ENCODE assay signal across 3 worm cellular contexts in genomic region chrIV:10503750-10504232, ce11.
TF ChIP-seq lines count a peak whose summit lies in the region.

No protein-coding gene starts in this region.

TF ChIP-seq in whole organism, L1 larva, 84 proteins besides CTCF, POLR2A, EP300 and RAD21 (continued from another document and continues in another):
- TF ChIP-seq lin-13 (GFP tag; optimal IDR thresholded peaks at IDR 0.05; lab: Kevin White, UChicago), result peak; percentile 33
- no peak for TF ChIP-seq snpc-4 (tag; optimal IDR thresholded peaks at IDR 0.05; lab: Kevin White, UChicago)
- TF ChIP-seq F16B12.6 (tag; optimal IDR thresholded peaks at IDR 0.05; lab: Kevin White, UChicago), result peak; percentile 23
- TF ChIP-seq nhr-47 (tag; optimal IDR thresholded peaks at IDR 0.05; lab: Kevin White, UChicago), result peak; percentile 73
- TF ChIP-seq efl-3 (GFP tag; optimal IDR thresholded peaks at IDR 0.05; lab: Kevin White, UChicago), result no peak
- peak; percentile 95 for TF ChIP-seq fkh-10 (GFP tag; optimal IDR thresholded peaks at IDR 0.05; lab: Kevin White, UChicago)
- no peak for TF ChIP-seq C34B4.2 (tag; optimal IDR thresholded peaks at IDR 0.05; lab: Kevin White, UChicago)
- TF ChIP-seq rnt-1 (tag; optimal IDR thresholded peaks at IDR 0.05; lab: Kevin White, UChicago), result peak; percentile 35
- peak; percentile 70 for TF ChIP-seq mep-1 (tag; optimal IDR thresholded peaks at IDR 0.05; lab: Kevin White, UChicago)
- TF ChIP-seq unc-30 (tag; optimal IDR thresholded peaks at IDR 0.05; lab: Kevin White, UChicago), result no peak
- peak in 1 of 2 experiments; percentile 34 for TF ChIP-seq ztf-11 (tag; optimal IDR thresholded peaks at IDR 0.05; lab: Kevin White, UChicago)
- no peak for TF ChIP-seq sox-4 (tag; optimal IDR thresholded peaks at IDR 0.05; lab: Kevin White, UChicago)
- TF ChIP-seq nhr-19 (GFP tag; conservative IDR thresholded peaks at IDR 0.05; lab: Robert Waterston, UW), result peak; percentile 47; the same call in 1 of the 2 replicates
- peak; percentile 41 to 44 for TF ChIP-seq efl-1 (optimal IDR thresholded peaks at IDR 0.05; lab: Kevin White, UChicago)
- peak; percentile 12 to 23 for TF ChIP-seq efl-1 (GFP tag; optimal IDR thresholded peaks at IDR 0.05 in 1 of 2; lab: Kevin White, UChicago)
- TF ChIP-seq lin-39 (tag; optimal IDR thresholded peaks at IDR 0.05; lab: Kevin White, UChicago), result no peak
- no peak for TF ChIP-seq nhr-237 (tag; optimal IDR thresholded peaks at IDR 0.05; lab: Kevin White, UChicago)
- TF ChIP-seq ces-1 (GFP tag; optimal IDR thresholded peaks at IDR 0.05; lab: Kevin White, UChicago), result no peak
- no peak for TF ChIP-seq Y116A8C.19 (tag; optimal IDR thresholded peaks at IDR 0.05; lab: Kevin White, UChicago; ENCODE audit: borderline replicate concordance)
- TF ChIP-seq tbx-2 (tag; optimal IDR thresholded peaks at IDR 0.05; lab: Kevin White, UChicago), result peak; percentile 71
- TF ChIP-seq fkh-4 (tag; optimal IDR thresholded peaks at IDR 0.05; lab: Kevin White, UChicago; ENCODE audit: borderline replicate concordance), result no peak
- TF ChIP-seq ceh-88 (GFP tag; IDR thresholded peaks at IDR 0.05; lab: Robert Waterston, UW), result 0 out of 2 replicates have a peak, but pooled peaks have one; percentile 21
- TF ChIP-seq mab-9 (GFP tag; IDR thresholded peaks at IDR 0.05; lab: Robert Waterston, UW), result no peak
- peak; percentile 62 for TF ChIP-seq jun-1 (tag; optimal IDR thresholded peaks at IDR 0.05; lab: Kevin White, UChicago)
- TF ChIP-seq nhr-71 (tag; optimal IDR thresholded peaks at IDR 0.05; lab: Kevin White, UChicago), result peak; percentile 88
- no peak for TF ChIP-seq pag-3 (tag; optimal IDR thresholded peaks at IDR 0.05; lab: Kevin White, UChicago; ENCODE audit: borderline replicate concordance, insufficient read depth)
- no peak for TF ChIP-seq nhr-28 (tag; optimal IDR thresholded peaks at IDR 0.05; lab: Kevin White, UChicago)
- TF ChIP-seq hlh-4 (tag; optimal IDR thresholded peaks at IDR 0.05; lab: Kevin White, UChicago), result no peak
- no peak for TF ChIP-seq nhr-85 (tag; lab: Kevin White, UChicago)
- peak; percentile 43 for TF ChIP-seq isw-1 (GFP tag; IDR thresholded peaks at IDR 0.05; lab: Robert Waterston, UW)
- TF ChIP-seq ztf-4 (tag; optimal IDR thresholded peaks at IDR 0.05; lab: Kevin White, UChicago), result peak; percentile 39
- TF ChIP-seq aha-1 (tag; optimal IDR thresholded peaks at IDR 0.05; lab: Kevin White, UChicago), result no peak
- TF ChIP-seq zag-1 (tag; optimal IDR thresholded peaks at IDR 0.05; lab: Kevin White, UChicago), result peak; percentile 55
- peak; percentile 59 for TF ChIP-seq nhr-20 (tag; optimal IDR thresholded peaks at IDR 0.05; lab: Kevin White, UChicago)
- peak; percentile 9 to 56 for TF ChIP-seq mdl-1 (tag; optimal IDR thresholded peaks at IDR 0.05; lab: Kevin White, UChicago)
- TF ChIP-seq elt-3 (tag; optimal IDR thresholded peaks at IDR 0.05; lab: Kevin White, UChicago), result no peak
- no peak for TF ChIP-seq unc-62 (GFP tag; optimal IDR thresholded peaks at IDR 0.05; lab: Kevin White, UChicago)
- no peak for TF ChIP-seq nhr-90 (tag; optimal IDR thresholded peaks at IDR 0.05; lab: Kevin White, UChicago; ENCODE audit: poor library complexity)
- TF ChIP-seq egl-13 (tag; optimal IDR thresholded peaks at IDR 0.05; lab: Kevin White, UChicago), result peak; percentile 71
- peak; percentile 26 for TF ChIP-seq nhr-77 (tag; optimal IDR thresholded peaks at IDR 0.05; lab: Kevin White, UChicago)
- no peak for TF ChIP-seq pqm-1 (tag; optimal IDR thresholded peaks at IDR 0.05; lab: Kevin White, UChicago)
- no peak for TF ChIP-seq egl-27 (tag; optimal IDR thresholded peaks at IDR 0.05; lab: Kevin White, UChicago)
- TF ChIP-seq ama-1 (optimal IDR thresholded peaks at IDR 0.05; lab: Kevin White, UChicago), result peak; percentile 25
- TF ChIP-seq sup-37 (GFP tag; optimal IDR thresholded peaks at IDR 0.05; lab: Kevin White, UChicago), result no peak

TF ChIP-seq in whole organism, L3 larva, 47 proteins besides CTCF, POLR2A, EP300 and RAD21 (continued from another document):
- TF ChIP-seq snpc-4 (tag; optimal IDR thresholded peaks at IDR 0.05; lab: Kevin White, UChicago), result peak; percentile 31
- peak; percentile 90 for TF ChIP-seq fkh-10 (GFP tag; optimal IDR thresholded peaks at IDR 0.05; lab: Kevin White, UChicago)
- peak; percentile 41 for TF ChIP-seq elt-2 (tag; optimal IDR thresholded peaks at IDR 0.05; lab: Kevin White, UChicago)
- TF ChIP-seq eor-1 (tag; optimal IDR thresholded peaks at IDR 0.05; lab: Kevin White, UChicago), result no peak
- no peak for TF ChIP-seq aly-2 (tag; optimal IDR thresholded peaks at IDR 0.05; lab: Kevin White, UChicago)

TF ChIP-seq in whole organism, young adult, 124 proteins besides CTCF, POLR2A, EP300 and RAD21 (continued from another document):
- 0 out of 2 replicates have a peak, but pooled peaks have one; percentile 2 for TF ChIP-seq egl-18 (GFP tag; IDR thresholded peaks at IDR 0.05; lab: Robert Waterston, UW)
- TF ChIP-seq nhr-90 (tag; optimal IDR thresholded peaks at IDR 0.05; lab: Kevin White, UChicago), result no peak
- no peak for TF ChIP-seq F23B12.7 (tag; optimal IDR thresholded peaks at IDR 0.05; lab: Kevin White, UChicago; ENCODE audit: insufficient read depth)
- no peak for TF ChIP-seq xnd-1 (tag; optimal IDR thresholded peaks at IDR 0.05; lab: Kevin White, UChicago)
- TF ChIP-seq Y79H2A.3 (GFP tag; conservative IDR thresholded peaks at IDR 0.05; lab: Robert Waterston, UW), result no peak
- peak in 1 of 2 experiments; percentile 15 for TF ChIP-seq let-607 (tag; optimal IDR thresholded peaks at IDR 0.05; lab: Kevin White, UChicago)
- TF ChIP-seq let-526 (GFP tag; IDR thresholded peaks at IDR 0.05; lab: Robert Waterston, UW), result no peak
- no peak for TF ChIP-seq madf-8 (GFP tag; conservative IDR thresholded peaks at IDR 0.05; lab: Robert Waterston, UW)
- no peak for TF ChIP-seq attf-6 (GFP tag; IDR thresholded peaks at IDR 0.05; lab: Robert Waterston, UW)
- no peak for TF ChIP-seq lsl-1 (GFP tag; optimal IDR thresholded peaks at IDR 0.05; lab: Kevin White, UChicago)
- no peak for TF ChIP-seq rpc-1 (optimal IDR thresholded peaks at IDR 0.05; lab: Kevin White, UChicago)
- no peak for TF ChIP-seq rpc-1 (tag; optimal IDR thresholded peaks at IDR 0.05; lab: Kevin White, UChicago)
- no peak for TF ChIP-seq B0019.2 (GFP tag; conservative IDR thresholded peaks at IDR 0.05; lab: Robert Waterston, UW)
- TF ChIP-seq ceh-58 (GFP tag; IDR thresholded peaks at IDR 0.05; lab: Robert Waterston, UW), result no peak
- no peak for TF ChIP-seq hsf-1 (GFP tag; IDR thresholded peaks at IDR 0.05; lab: Robert Waterston, UW)
- peak; percentile 55 for TF ChIP-seq attf-5 (GFP tag; optimal IDR thresholded peaks at IDR 0.05; lab: Kevin White, UChicago)
- peak; percentile 68 for TF ChIP-seq dox-1 (GFP tag; IDR thresholded peaks at IDR 0.05; lab: Robert Waterston, UW)
- TF ChIP-seq nhr-80 (tag; optimal IDR thresholded peaks at IDR 0.05; lab: Kevin White, UChicago), result peak; percentile 24
- TF ChIP-seq somi-1 (GFP tag; optimal IDR thresholded peaks at IDR 0.05; lab: Kevin White, UChicago), result peak; percentile 32
- no peak for TF ChIP-seq madf-3 (GFP tag; IDR thresholded peaks at IDR 0.05; lab: Robert Waterston, UW)
- TF ChIP-seq ceh-91 (GFP tag; IDR thresholded peaks at IDR 0.05; lab: Robert Waterston, UW), result no peak
- TF ChIP-seq B0261.1 (tag; optimal IDR thresholded peaks at IDR 0.05; lab: Kevin White, UChicago), result no peak
- no peak for TF ChIP-seq ztf-3 (GFP tag; optimal IDR thresholded peaks at IDR 0.05; lab: Kevin White, UChicago)
- no peak for TF ChIP-seq pbrm-1 (GFP tag; IDR thresholded peaks at IDR 0.05; lab: Robert Waterston, UW)
- peak; percentile 23; the same call in 1 of the 2 replicates for TF ChIP-seq mcd-1 (GFP tag; IDR thresholded peaks at IDR 0.05; lab: Robert Waterston, UW)
- no peak for TF ChIP-seq dpff-1 (tag; optimal IDR thresholded peaks at IDR 0.05; lab: Kevin White, UChicago)
- no peak for TF ChIP-seq F10E7.11 (tag; optimal IDR thresholded peaks at IDR 0.05; lab: Kevin White, UChicago)
- TF ChIP-seq madf-10 (tag; optimal IDR thresholded peaks at IDR 0.05; lab: Kevin White, UChicago), result no peak
- TF ChIP-seq F33H1.4 (GFP tag; IDR thresholded peaks at IDR 0.05; lab: Robert Waterston, UW), result no peak
- no peak for TF ChIP-seq tlf-1 (GFP tag; optimal IDR thresholded peaks at IDR 0.05; lab: Kevin White, UChicago)
